Fruit fly (Drosophila melanogaster): ENCODE measurements around the gene X11L.

The X11L gene

dm6 chrX:17581606-17582281, 17.7 kb upstream of the X11L start (continued):
- TF ChIP-seq CHES-1-like (GFP tag; optimal IDR thresholded peaks at IDR 0.05) (no peak), Nf-YB (GFP tag; optimal IDR thresholded peaks at IDR 0.05) (peak; percentile 43), fru (optimal IDR thresholded peaks at IDR 0.05) (no peak), Chrac-16 (GFP tag; optimal IDR thresholded peaks at IDR 0.05) (no peak), CG12769 (tag; optimal IDR thresholded peaks at IDR 0.05) (peak; percentile 16), eyg (GFP tag; optimal IDR thresholded peaks at IDR 0.05) (no peak), CG10543 (GFP tag; optimal IDR thresholded peaks at IDR 0.05) (no peak), nerfin-2 (GFP tag; IDR thresholded peaks at IDR 0.05; ENCODE audit: partially characterized antibody) (no peak), nerfin-1 (tag; optimal IDR thresholded peaks at IDR 0.05) (no peak), CG13775 (GFP tag; optimal IDR thresholded peaks at IDR 0.05) (peak; percentile 47), CG1792 (GFP tag; optimal IDR thresholded peaks at IDR 0.05) (no peak), Hmx (GFP tag; optimal IDR thresholded peaks at IDR 0.05) (no peak), Rfx (GFP tag; IDR thresholded peaks at IDR 0.05) (no peak), CG14965 (GFP tag; optimal IDR thresholded peaks at IDR 0.05; ENCODE audit: borderline replicate concordance) (no peak), CG12744 (GFP tag; optimal IDR thresholded peaks at IDR 0.05) (no peak), pnt (GFP tag; optimal IDR thresholded peaks at IDR 0.05) (no peak), CrebB (tag; optimal IDR thresholded peaks at IDR 0.05) (no peak), gt (GFP tag; IDR thresholded peaks at IDR 0.05) (no peak), CG15269 (tag; optimal IDR thresholded peaks at IDR 0.05) (no peak), CG11398 (GFP tag; optimal IDR thresholded peaks at IDR 0.05) (no peak), row (GFP tag; IDR thresholded peaks at IDR 0.05) (peak; percentile 52; the same call in 2 of the 3 replicates), CG7556 (GFP tag; optimal IDR thresholded peaks at IDR 0.05) (peak; percentile 41), cwo (GFP tag; optimal IDR thresholded peaks at IDR 0.05) (peak; percentile 26), HLH3B (GFP tag; IDR thresholded peaks at IDR 0.05) (no peak), da (GFP tag; optimal IDR thresholded peaks at IDR 0.05) (no peak), ind (GFP tag; optimal IDR thresholded peaks at IDR 0.05) (no peak), Jarid2 (GFP tag; optimal IDR thresholded peaks at IDR 0.05) (no peak), CG32532 (GFP tag; IDR thresholded peaks at IDR 0.05) (0 out of 2 replicates have a peak, but pooled peaks have one; percentile 4), CG32772 (GFP tag; IDR thresholded peaks at IDR 0.05) (no peak), CG12071 (GFP tag; optimal IDR thresholded peaks at IDR 0.05) (no peak), CG10462 (GFP tag; optimal IDR thresholded peaks at IDR 0.05) (no peak), bsh (GFP tag; optimal IDR thresholded peaks at IDR 0.05) (peak in 1 of 2 experiments; percentile 51), CG18011 (GFP tag; optimal IDR thresholded peaks at IDR 0.05) (no peak), CG17359 (tag; optimal IDR thresholded peaks at IDR 0.05) (no peak), CG4282 (GFP tag; optimal IDR thresholded peaks at IDR 0.05) (no peak), nau (GFP tag; optimal IDR thresholded peaks at IDR 0.05) (no peak), CG13296 (GFP tag; optimal IDR thresholded peaks at IDR 0.05) (no peak), CG30403 (GFP tag; optimal IDR thresholded peaks at IDR 0.05) (peak; percentile 29), CG10274 (GFP tag; optimal IDR thresholded peaks at IDR 0.05) (no peak), vnd (GFP tag; IDR thresholded peaks at IDR 0.05; ENCODE audit: partially characterized antibody) (no peak), CG14710 (tag; optimal IDR thresholded peaks at IDR 0.05) (peak; percentile 57), ato (GFP tag; IDR thresholded peaks at IDR 0.05; ENCODE audit: partially characterized antibody) (no peak), CG1233 (GFP tag; optimal IDR thresholded peaks at IDR 0.05) (no peak), CG9215 (GFP tag; IDR thresholded peaks at IDR 0.05) (no peak), Opbp (GFP tag; IDR thresholded peaks at IDR 0.05; ENCODE audit: partially characterized antibody) (no peak), tx (GFP tag; optimal IDR thresholded peaks at IDR 0.05) (no peak), Ets97D (GFP tag; optimal IDR thresholded peaks at IDR 0.05) (no peak), ash1 (GFP tag; optimal IDR thresholded peaks at IDR 0.05) (no peak), CG3995 (GFP tag; optimal IDR thresholded peaks at IDR 0.05) (no peak), CG3065 (GFP tag; optimal IDR thresholded peaks at IDR 0.05) (no peak)

All from whole organism, embryonic.